Worm (Caenorhabditis elegans) whole organism, L4/young adult: ENCODE measurements around the gene C11E4.8.

ENCODE experiments used
- W03F9.2 ChIP-seq: fragments of 150-350 bp; optimal IDR thresholded peaks from 2 replicates; lab custom pipeline; 2014; ENCODE audit warnings: missing biosample characterization, missing genetic modification characterization
- dao-5 ChIP-seq: sonication (generic microtip); optimal IDR thresholded peaks from 2 replicates; lab custom pipeline; 2016; ENCODE audit warnings: missing genotype, missing genetic modification characterization, moderate library complexity, missing compliant biosample characterization

- TF ChIP-seq dao-5 (tag; lab: Kevin White, UChicago), result no peak
- no peak for TF ChIP-seq W03F9.2
Measured at ce11 chrX:9635376-9635775, 15.1 kb downstream of the C11E4.8 start, which contains the start of gene F34H10.5.
